Fruit fly (Drosophila melanogaster) Kc167 (cell line): ENCODE measurements around the gene CG18262.

Experiments
- Myc ChIP-seq: fragments of >200 bp; optimal IDR thresholded peaks from 2 replicates; lab custom pipeline; 2017; ENCODE audit warnings: missing external identifiers
- Sin3A ChIP-seq: fragments of >200 bp; optimal IDR thresholded peaks from 2 replicates; lab custom pipeline; 2018; ENCODE audit warnings: missing external identifiers
- h ChIP-seq: fragments of >200 bp; optimal IDR thresholded peaks from 3 replicates; lab custom pipeline; 2018; ENCODE audit warnings: missing external identifiers
- insv ChIP-seq: fragments of >200 bp; optimal IDR thresholded peaks from 3 replicates; lab custom pipeline; 2018; ENCODE audit warnings: missing external identifiers
- psq ChIP-seq: fragments of >200 bp; optimal IDR thresholded peaks from 2 replicates; lab custom pipeline; 2017; ENCODE audit warnings: missing external identifiers
- ttk ChIP-seq: sonication (Bioruptor generic); optimal IDR thresholded peaks from 2 replicates; lab custom pipeline; 2017; ENCODE audit warnings: missing external identifiers

The CG18262 gene

dm6 chrX:8143537-8143936, 9.2 kb upstream of the CG18262 start, which contains the start of gene CG17982:
Gene CG17982 (minus strand): TSS chrX:8143835.
- no peak for TF ChIP-seq insv (lab: Kevin White, UChicago)
- no peak for TF ChIP-seq ttk
- TF ChIP-seq Sin3A (lab: Kevin White, UChicago), result no peak
- peak; percentile 13 for TF ChIP-seq psq (lab: Kevin White, UChicago)
- TF ChIP-seq Myc (lab: Kevin White, UChicago), result no peak

DNA sequence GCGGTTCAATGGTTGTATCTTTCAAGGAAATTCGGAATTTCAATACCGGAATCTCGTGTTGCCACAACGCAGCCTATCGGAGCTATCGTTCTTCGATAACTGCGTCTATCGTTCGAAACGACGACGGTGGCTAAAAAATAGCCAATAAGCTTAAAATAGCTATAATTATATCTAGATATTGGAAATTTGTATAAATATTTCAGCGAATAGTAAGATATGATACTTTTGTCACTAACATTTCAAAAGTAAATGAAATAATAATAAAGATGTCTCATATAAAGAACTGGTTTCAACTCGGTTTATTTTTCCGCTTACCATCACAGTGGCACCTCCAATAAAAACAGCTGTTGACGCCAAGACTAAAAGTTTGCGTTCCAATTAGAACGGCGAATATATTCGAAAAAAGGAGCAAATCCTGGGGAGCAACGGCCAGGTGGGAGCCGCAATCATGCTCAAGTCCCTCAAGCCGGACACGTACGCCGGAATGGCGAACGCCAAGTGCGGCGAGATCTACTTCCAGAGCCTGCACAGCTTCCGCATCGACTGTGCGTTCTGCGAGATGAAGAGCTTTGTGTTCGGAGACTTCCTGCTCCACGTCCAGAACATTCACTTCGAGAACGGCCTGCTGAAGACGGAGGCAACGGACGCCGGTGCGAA, 7.1 kb upstream of the CG18262 start, which contains the start of the genes alpha-PheRS and CG2129:
Gene alpha-PheRS, minus strand, starts transcription at position 102 of the 657 bp plus-strand sequence.
Gene CG2129, plus strand, starts transcription at position 339 of the 657 bp plus-strand sequence.
- no peak for TF ChIP-seq psq (lab: Kevin White, UChicago)

DNA sequence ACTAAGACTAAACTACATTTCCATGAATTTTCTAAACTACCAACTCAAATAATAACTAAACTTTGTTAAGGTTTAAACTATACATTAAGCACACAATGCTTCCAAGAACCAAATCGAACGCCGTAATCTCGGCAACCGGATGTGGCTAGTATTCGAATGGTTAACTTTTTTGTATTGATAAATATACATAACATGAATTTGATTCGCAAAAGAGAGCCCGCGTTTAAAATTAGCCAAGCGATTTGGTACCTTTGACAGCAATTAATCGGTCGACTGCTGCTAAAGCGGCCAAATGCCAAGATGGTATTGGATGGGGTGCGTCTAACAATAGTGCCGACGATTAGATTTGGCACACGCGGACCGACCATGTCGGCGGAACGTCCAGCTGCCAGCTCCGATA, 5.1 kb upstream of the CG18262 start, which contains the start of gene CG15336:
Gene CG15336, plus strand, starts transcription at position 301 of the 400 bp plus-strand sequence.
- TF ChIP-seq ttk, result no peak
- TF ChIP-seq psq (lab: Kevin White, UChicago), result no peak
- no peak for TF ChIP-seq insv (lab: Kevin White, UChicago)
- no peak for TF ChIP-seq h
- no peak for TF ChIP-seq Sin3A (lab: Kevin White, UChicago)
- no peak for TF ChIP-seq Myc (lab: Kevin White, UChicago)

DNA sequence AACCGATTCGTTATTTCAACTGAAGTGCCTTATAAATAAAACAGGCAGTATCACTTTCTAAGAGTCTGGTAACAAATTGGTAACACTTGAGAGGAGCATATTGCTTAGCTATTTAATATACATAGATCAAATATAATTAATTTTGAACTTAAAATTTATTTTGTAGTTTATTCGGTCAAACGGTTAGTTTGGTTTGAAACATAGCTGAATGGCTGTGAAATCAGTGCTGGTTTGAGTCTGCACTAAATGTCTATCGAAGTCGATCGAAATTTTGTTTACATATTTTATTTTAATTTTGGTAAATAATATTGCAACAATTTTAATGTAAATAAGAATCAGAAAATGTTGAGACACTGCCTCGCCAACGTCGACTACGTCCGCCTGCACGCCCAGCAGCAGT, 4.2 kb upstream of the CG18262 start, which contains the start of gene CG10959:
Gene CG10959, plus strand, starts transcription at position 228 of the 400 bp plus-strand sequence.
- TF ChIP-seq insv (lab: Kevin White, UChicago) (no peak), psq (lab: Kevin White, UChicago) (no peak)

DNA sequence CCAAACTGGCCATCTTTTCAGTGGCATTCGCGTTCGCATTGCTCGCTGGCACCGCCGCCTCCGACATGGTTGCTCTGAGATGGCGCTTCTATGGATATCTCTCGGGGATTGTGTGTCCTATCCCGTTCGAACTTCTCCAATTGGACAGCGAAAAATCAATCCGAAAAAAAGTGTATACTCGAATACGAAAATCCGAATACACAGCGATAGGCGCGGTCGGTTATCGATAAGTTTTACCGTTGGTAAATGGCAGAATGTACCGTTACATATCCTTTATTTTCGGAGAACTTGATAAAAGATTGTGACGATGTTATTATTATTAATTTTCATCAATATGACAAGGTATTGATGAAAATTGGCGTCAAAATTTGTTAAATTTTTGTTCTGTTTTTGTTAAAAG, 671 bp upstream of the CG18262 start, which contains the start of gene Gbeta5:
Gene Gbeta5, minus strand, starts transcription at position 199 of the 400 bp plus-strand sequence.
- no peak for TF ChIP-seq psq (lab: Kevin White, UChicago)
- no peak for TF ChIP-seq Myc (lab: Kevin White, UChicago)
- TF ChIP-seq ttk, result no peak
- no peak for TF ChIP-seq h
- TF ChIP-seq insv (lab: Kevin White, UChicago), result no peak
- no peak for TF ChIP-seq Sin3A (lab: Kevin White, UChicago)

DNA sequence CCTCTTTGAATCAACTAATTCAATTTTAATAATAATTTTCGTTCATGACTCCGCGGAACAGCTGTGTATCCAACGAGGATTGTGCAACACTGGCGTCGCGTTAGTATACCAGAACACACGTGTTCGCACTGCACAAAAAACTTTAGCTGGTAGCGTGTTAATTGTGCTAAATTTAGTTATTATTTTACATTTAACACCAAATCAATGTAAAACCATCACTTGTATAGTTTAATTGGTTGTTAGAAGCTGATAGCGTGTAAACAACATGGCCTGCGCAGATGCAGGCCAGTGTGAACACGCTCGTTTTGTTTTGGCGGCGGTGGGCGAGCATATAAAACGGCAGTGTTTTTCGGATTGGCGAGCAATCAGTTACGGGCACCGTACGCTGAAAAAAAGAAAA, 4.5 kb downstream of the CG18262 start, which contains the start of the genes Traf6 and GIIIspla2:
Gene Traf6, minus strand, starts transcription at position 93 of the 400 bp plus-strand sequence.
Gene GIIIspla2, plus strand, starts transcription at position 335 of the 400 bp plus-strand sequence.
- TF ChIP-seq insv (lab: Kevin White, UChicago), result no peak

DNA sequence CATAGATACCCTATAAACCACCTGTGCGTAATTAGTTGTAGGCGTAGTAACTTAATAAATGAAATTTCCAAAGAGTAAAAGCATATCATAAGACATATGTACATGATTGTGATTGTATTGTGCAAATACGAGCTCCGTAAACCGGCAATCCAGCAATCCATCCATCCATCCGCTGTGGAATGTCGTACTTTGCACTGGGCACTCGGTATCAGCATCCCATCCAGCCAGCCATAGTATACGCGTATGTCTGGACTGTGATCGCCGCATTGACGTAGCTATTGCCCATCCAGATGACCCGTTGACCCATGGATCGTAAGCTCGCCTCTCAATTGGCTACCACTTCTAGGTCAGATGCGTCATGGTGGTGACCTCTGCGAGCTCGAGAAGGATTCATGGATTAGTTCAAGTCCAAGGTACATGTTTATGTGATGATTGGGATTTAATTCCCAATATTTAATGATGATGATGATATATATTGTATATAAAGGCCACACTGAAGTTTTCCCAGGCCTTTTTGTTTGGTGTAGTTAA, 6.3 kb downstream of the CG18262 start:
- TF ChIP-seq insv (lab: Kevin White, UChicago) (no peak), ttk (no peak), Myc (lab: Kevin White, UChicago) (no peak), Sin3A (lab: Kevin White, UChicago) (no peak), psq (lab: Kevin White, UChicago) (no peak), h (no peak)

DNA sequence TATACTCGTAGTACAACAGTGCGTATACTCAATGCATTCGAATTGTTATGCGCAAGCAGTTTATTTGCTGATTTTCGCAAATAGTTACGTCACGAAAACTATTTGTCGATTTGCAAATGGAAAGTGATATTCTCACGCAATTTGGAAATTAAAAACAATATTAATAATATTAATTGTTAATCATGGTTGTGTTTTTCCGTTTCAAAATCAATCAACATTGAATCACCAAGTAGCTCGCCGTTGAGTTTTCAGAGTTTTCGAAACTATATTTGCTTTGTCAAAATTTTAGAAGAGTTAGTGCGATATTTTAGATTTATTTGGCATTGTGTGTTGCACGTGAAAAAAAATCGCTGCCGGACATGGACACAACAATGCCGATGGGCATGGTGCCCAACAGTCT, 7.0 kb downstream of the CG18262 start, which contains the start of gene CG15337:
Gene CG15337, plus strand, starts transcription at position 301 of the 400 bp plus-strand sequence.
- no peak for TF ChIP-seq psq (lab: Kevin White, UChicago)
- TF ChIP-seq insv (lab: Kevin White, UChicago), result no peak
- no peak for TF ChIP-seq ttk
- no peak for TF ChIP-seq h
- no peak for TF ChIP-seq Myc (lab: Kevin White, UChicago)
- TF ChIP-seq Sin3A (lab: Kevin White, UChicago), result no peak

DNA sequence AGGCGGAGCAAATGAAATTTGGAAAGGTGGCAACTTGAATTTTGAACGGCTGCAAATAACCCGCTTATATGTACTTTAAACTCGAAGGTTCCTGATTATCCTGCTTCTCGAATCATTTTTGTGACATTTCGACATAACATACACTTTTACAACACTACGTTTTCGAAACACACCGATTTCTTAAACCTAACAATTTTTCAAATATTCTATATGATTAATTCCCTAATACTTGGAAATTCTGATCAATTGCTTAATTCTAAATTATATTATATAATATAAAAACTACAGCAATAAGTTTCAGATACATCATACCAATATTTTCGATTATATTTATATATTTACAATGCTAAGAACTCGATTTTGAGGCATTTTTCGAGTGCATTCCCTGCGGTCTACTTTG, 9.9 kb downstream of the CG18262 start, which contains the start of gene CG10761:
Gene CG10761, minus strand, starts transcription at position 101 of the 400 bp plus-strand sequence.
- TF ChIP-seq Sin3A (lab: Kevin White, UChicago), result no peak
- no peak for TF ChIP-seq Myc (lab: Kevin White, UChicago)
- no peak for TF ChIP-seq h
- no peak for TF ChIP-seq psq (lab: Kevin White, UChicago)
- TF ChIP-seq ttk, result no peak
- no peak for TF ChIP-seq insv (lab: Kevin White, UChicago)

DNA sequence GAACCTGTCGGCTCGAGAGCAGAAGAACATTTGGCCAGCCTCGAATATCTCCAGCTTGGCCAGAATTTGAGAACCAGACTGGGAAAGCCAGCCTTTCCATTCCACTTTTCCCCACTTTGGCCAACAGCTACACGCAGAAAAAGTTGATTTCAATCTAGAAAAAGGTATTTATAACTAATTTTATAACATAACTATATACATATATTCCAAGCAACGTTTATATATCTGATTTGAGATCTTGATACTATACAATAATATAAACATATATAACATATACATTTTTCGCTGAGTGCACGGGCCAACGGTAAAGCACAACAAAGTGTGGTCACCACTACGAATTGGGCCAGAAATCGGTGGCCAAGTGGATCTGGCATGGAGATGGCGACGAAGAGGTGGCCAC, 10.7 kb downstream of the CG18262 start:
- TF ChIP-seq psq (lab: Kevin White, UChicago) (no peak), Myc (lab: Kevin White, UChicago) (no peak), ttk (no peak), insv (lab: Kevin White, UChicago) (no peak), Sin3A (lab: Kevin White, UChicago) (no peak), h (no peak)

DNA sequence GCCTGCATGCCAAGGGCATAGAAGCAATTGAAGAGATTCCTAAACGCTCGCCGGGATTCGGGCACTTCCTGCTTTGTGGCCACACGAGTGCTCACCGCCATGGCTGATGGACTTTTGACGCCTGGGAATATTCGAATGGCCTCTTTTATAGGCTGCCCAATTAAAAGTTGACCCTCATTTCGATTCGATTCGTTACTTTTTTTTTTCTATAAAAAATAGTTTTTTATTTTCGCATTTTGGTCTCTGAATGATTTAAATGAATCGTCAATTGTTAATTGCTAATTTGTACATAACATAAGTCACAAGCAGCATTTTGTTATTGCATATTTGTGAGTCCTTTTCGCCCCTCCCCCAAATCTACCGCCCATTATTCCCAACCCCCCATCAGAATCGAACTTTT, 12.9 kb downstream of the CG18262 start, which contains the start of gene Or7a:
Gene Or7a, minus strand, starts transcription at position 101 of the 400 bp plus-strand sequence.
- no peak for TF ChIP-seq Myc (lab: Kevin White, UChicago)
- no peak for TF ChIP-seq ttk
- no peak for TF ChIP-seq insv (lab: Kevin White, UChicago)
- no peak for TF ChIP-seq h
- TF ChIP-seq Sin3A (lab: Kevin White, UChicago), result no peak
- TF ChIP-seq psq (lab: Kevin White, UChicago), result no peak

DNA sequence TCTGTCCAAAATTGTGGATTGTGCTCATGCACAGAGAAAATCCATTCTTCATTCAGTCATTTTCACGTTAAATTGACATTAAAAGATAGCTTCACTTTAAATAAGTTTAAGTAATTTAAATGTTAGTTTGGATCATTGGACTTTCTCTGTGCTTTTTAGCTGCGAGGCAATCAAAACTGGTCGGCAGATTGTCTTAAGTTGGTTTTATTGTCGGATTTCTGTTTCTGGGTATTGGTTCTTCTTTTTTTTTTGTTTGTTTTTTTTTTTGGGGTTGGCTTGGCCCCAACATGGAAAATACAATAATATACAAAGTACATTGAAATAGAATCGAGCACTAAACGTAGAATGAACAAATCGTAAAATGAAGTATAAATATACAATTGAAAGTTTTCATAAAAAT, 17.4 kb downstream of the CG18262 start, which contains the start of gene CG2278:
Gene CG2278, minus strand, starts transcription at position 101 of the 400 bp plus-strand sequence.
- TF ChIP-seq psq (lab: Kevin White, UChicago) (no peak), insv (lab: Kevin White, UChicago) (no peak)
